Worm (Caenorhabditis elegans) whole organism, L3 larva: Measurements from ENCODE around the gene Y39G8B.10.
A peak's percentile ranks its signal among the peaks of the same experiment; 100 is the strongest.

ENCODE experiments used
- R02D3.7 ChIP-seq: fragments of 150-350 bp; optimal IDR thresholded peaks from 2 replicates; lab custom pipeline; 2014; ENCODE audit warnings: missing biosample characterization, missing genetic modification characterization
- ZK546.5 ChIP-seq: sonication (generic microtip); optimal IDR thresholded peaks from 2 replicates; lab custom pipeline; 2017; ENCODE audit warnings: missing biosample characterization, missing genetic modification characterization
- aly-2 ChIP-seq: fragments of 150-350 bp; optimal IDR thresholded peaks from 2 replicates; lab custom pipeline; 2014; ENCODE audit warnings: missing biosample characterization, missing genetic modification characterization
- ama-1 ChIP-seq: fragments of 150-350 bp; optimal IDR thresholded peaks from 2 replicates; lab custom pipeline; 2018
- ceh-16 ChIP-seq: sonication (generic microtip); optimal IDR thresholded peaks from 2 replicates; lab custom pipeline; 2017; ENCODE audit warnings: missing biosample characterization, missing genetic modification characterization
- ceh-28 ChIP-seq: fragments of 150-350 bp; optimal IDR thresholded peaks from 2 replicates; lab custom pipeline; 2014; ENCODE audit warnings: missing biosample characterization, missing genetic modification reagents, missing genetic modification characterization
- ceh-9 ChIP-seq: sonication (generic microtip); optimal IDR thresholded peaks from 2 replicates; lab custom pipeline; 2018; ENCODE audit warnings: missing biosample characterization, missing genetic modification characterization
- daf-12 ChIP-seq: fragments of 150-350 bp; optimal IDR thresholded peaks from 2 replicates; lab custom pipeline; 2014; ENCODE audit warnings: missing biosample characterization, missing genetic modification reagents, missing genetic modification characterization
- egl-27 ChIP-seq: sonication (generic microtip); optimal IDR thresholded peaks from 4 replicates; lab custom pipeline; 2017; ENCODE audit warnings: missing biosample characterization, missing genetic modification reagents, missing genetic modification characterization
- egl-5 ChIP-seq: fragments of 150-350 bp; optimal IDR thresholded peaks from 2 replicates; lab custom pipeline; 2017; ENCODE audit warnings: missing biosample characterization, missing genetic modification reagents, missing genetic modification characterization, inconsistent platforms
- elt-1 ChIP-seq: fragments of 150-350 bp; optimal IDR thresholded peaks from 2 replicates; lab custom pipeline; 2014; ENCODE audit warnings: missing biosample characterization, missing genetic modification characterization
- elt-2 ChIP-seq: sonication (generic microtip); optimal IDR thresholded peaks from 2 replicates; lab custom pipeline; 2016; ENCODE audit warnings: missing genetic modification reagents, mild to moderate bottlenecking, missing genetic modification characterization, missing compliant biosample characterization
- elt-3 ChIP-seq, 3 experiments: fragments of 150-350 bp in 1 of 3; sonication (generic microtip) in 2 of 3; optimal IDR thresholded peaks; 2 replicates in 2 of 3; 4 replicates in 1 of 3; lab custom pipeline; 2014 to 2017; ENCODE audit warnings: missing biosample characterization in 3 of 3, missing genetic modification characterization in 3 of 3
- fkh-10 ChIP-seq: sonication (generic microtip); optimal IDR thresholded peaks from 2 replicates; lab custom pipeline; 2017; ENCODE audit warnings: missing biosample characterization, missing genetic modification reagents, missing genetic modification characterization
- fkh-2 ChIP-seq: fragments of 150-350 bp; optimal IDR thresholded peaks from 2 replicates; lab custom pipeline; 2014; ENCODE audit warnings: missing biosample characterization, missing genetic modification reagents, missing genetic modification characterization
- fos-1 ChIP-seq: fragments of 150-350 bp; optimal IDR thresholded peaks from 2 replicates; lab custom pipeline; 2014; ENCODE audit warnings: missing biosample characterization, missing genetic modification characterization
- hmg-11 ChIP-seq: sonication (generic microtip); optimal IDR thresholded peaks from 2 replicates; lab custom pipeline; 2016; ENCODE audit warnings: missing genetic modification characterization, missing compliant biosample characterization
- jun-1 ChIP-seq: fragments of 150-350 bp; optimal IDR thresholded peaks from 2 replicates; lab custom pipeline; 2014; ENCODE audit warnings: missing biosample characterization, missing genetic modification reagents, missing genetic modification characterization
- lsy-12 ChIP-seq: sonication (generic microtip); optimal IDR thresholded peaks from 2 replicates; lab custom pipeline; 2016; ENCODE audit warnings: mild to moderate bottlenecking, missing genetic modification characterization, missing compliant biosample characterization
- mdl-1 ChIP-seq: fragments of 150-350 bp; optimal IDR thresholded peaks from 2 replicates; lab custom pipeline; 2014; ENCODE audit warnings: missing biosample characterization, missing genetic modification characterization
- mml-1 ChIP-seq: fragments of 150-350 bp; sonication (generic microtip); optimal IDR thresholded peaks from 3 replicates; lab custom pipeline; 2014; ENCODE audit warnings: missing biosample characterization, missing genetic modification characterization
- nhr-12 ChIP-seq: fragments of 150-350 bp; optimal IDR thresholded peaks from 2 replicates; lab custom pipeline; 2014; ENCODE audit warnings: missing biosample characterization, missing genetic modification characterization
- nhr-23 ChIP-seq: fragments of 150-350 bp; optimal IDR thresholded peaks from 2 replicates; lab custom pipeline; 2014; ENCODE audit warnings: missing biosample characterization, missing genetic modification reagents, missing genetic modification characterization
- nhr-237 ChIP-seq: fragments of 150-350 bp; optimal IDR thresholded peaks from 2 replicates; lab custom pipeline; 2014; ENCODE audit warnings: missing biosample characterization, missing genetic modification characterization
- nhr-25 ChIP-seq: sonication (generic microtip); optimal IDR thresholded peaks from 2 replicates; lab custom pipeline; 2017; ENCODE audit warnings: missing biosample characterization, missing genetic modification characterization
- nhr-43 ChIP-seq: sonication (generic microtip); optimal IDR thresholded peaks from 2 replicates; lab custom pipeline; 2016; ENCODE audit warnings: mild to moderate bottlenecking, missing genetic modification characterization, missing compliant biosample characterization; ENCODE audit not compliant: poor library complexity, severe bottlenecking
- nhr-67 ChIP-seq: fragments of 150-350 bp; optimal IDR thresholded peaks from 2 replicates; lab custom pipeline; 2014; ENCODE audit warnings: missing biosample characterization, missing genetic modification characterization
- nhr-76 ChIP-seq: fragments of 150-350 bp; sonication (generic microtip); optimal IDR thresholded peaks from 5 replicates; lab custom pipeline; 2014; ENCODE audit warnings: missing biosample characterization, missing genetic modification characterization
- pha-4 ChIP-seq: fragments of 150-350 bp; optimal IDR thresholded peaks from 2 replicates; lab custom pipeline; 2014; ENCODE audit warnings: missing biosample characterization, missing genetic modification reagents, missing genetic modification characterization
- pqm-1 ChIP-seq: fragments of 150-350 bp; optimal IDR thresholded peaks from 2 replicates; lab custom pipeline; 2017; ENCODE audit warnings: missing biosample characterization, missing genetic modification characterization, inconsistent platforms
- sea-2 ChIP-seq: fragments of 150-350 bp; sonication (generic microtip); optimal IDR thresholded peaks from 4 replicates; lab custom pipeline; 2014; ENCODE audit warnings: missing biosample characterization, missing genetic modification reagents, missing genetic modification characterization
- skn-1 ChIP-seq: fragments of 150-350 bp; optimal IDR thresholded peaks from 2 replicates; lab custom pipeline; 2014; ENCODE audit warnings: missing biosample characterization, missing genetic modification characterization
- snpc-4 ChIP-seq: fragments of 150-350 bp; optimal IDR thresholded peaks from 2 replicates; lab custom pipeline; 2014; ENCODE audit warnings: missing biosample characterization, missing genetic modification characterization
- tbx-2 ChIP-seq: sonication (generic microtip); optimal IDR thresholded peaks from 2 replicates; lab custom pipeline; 2016; ENCODE audit warnings: mild to moderate bottlenecking, missing genetic modification characterization, missing compliant biosample characterization
- unc-62 ChIP-seq: fragments of 150-350 bp; sonication (generic microtip); optimal IDR thresholded peaks from 4 replicates; lab custom pipeline; 2014; ENCODE audit warnings: missing biosample characterization, missing genetic modification reagents, missing genetic modification characterization
- zag-1 ChIP-seq: fragments of 150-350 bp; optimal IDR thresholded peaks from 2 replicates; lab custom pipeline; 2014; ENCODE audit warnings: missing biosample characterization, missing genetic modification characterization
- ztf-11 ChIP-seq: fragments of 150-350 bp; optimal IDR thresholded peaks from 2 replicates; lab custom pipeline; 2014; ENCODE audit warnings: missing biosample characterization, missing genetic modification characterization
- ztf-4 ChIP-seq: fragments of 150-350 bp; optimal IDR thresholded peaks from 2 replicates; lab custom pipeline; 2014; ENCODE audit warnings: missing biosample characterization, missing genetic modification characterization

Y39G8B.10 gene

DNA sequence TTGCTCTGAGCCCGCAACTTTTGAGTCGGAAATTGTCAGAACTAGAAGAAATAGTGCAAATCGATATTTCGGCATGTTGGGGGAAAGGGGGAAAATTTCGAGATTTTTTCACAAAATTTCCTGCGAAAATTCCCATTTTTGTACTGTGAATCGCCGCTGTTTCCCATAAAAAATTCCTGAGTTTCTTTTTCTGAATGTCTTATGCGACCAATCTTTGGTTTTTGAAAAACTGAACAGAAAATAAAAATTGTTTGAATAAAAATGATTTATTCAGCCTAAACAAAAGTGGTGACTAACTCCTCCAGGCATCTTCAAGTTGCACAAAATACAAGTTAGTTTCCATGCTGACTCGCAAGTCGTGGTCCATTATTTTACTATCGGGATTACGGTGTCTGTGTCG is 16.7 kb downstream of the Y39G8B.10 start, which contains the start of gene W07G1.7:
TSS of gene W07G1.7 (minus strand) at position 101 of the 400 bp plus-strand sequence.
- TF ChIP-seq mdl-1 (tag; lab: Kevin White, UChicago): no peak
- no peak for TF ChIP-seq ZK546.5 (tag; lab: Kevin White, UChicago)
- no peak for TF ChIP-seq nhr-23 (tag; lab: Kevin White, UChicago)
- TF ChIP-seq nhr-25 (tag; lab: Kevin White, UChicago): no peak
- TF ChIP-seq pqm-1 (tag; lab: Kevin White, UChicago): no peak
- no peak for TF ChIP-seq ztf-4
- TF ChIP-seq ceh-16 (tag; lab: Kevin White, UChicago): no peak
- no peak for TF ChIP-seq tbx-2 (tag; lab: Kevin White, UChicago)
- TF ChIP-seq lsy-12 (tag; lab: Kevin White, UChicago): no peak
- TF ChIP-seq nhr-76 (tag; lab: Kevin White, UChicago): no peak
- no peak for TF ChIP-seq unc-62 (GFP tag; lab: Kevin White, UChicago)
- TF ChIP-seq skn-1 (tag; lab: Kevin White, UChicago): no peak
- no peak for TF ChIP-seq snpc-4 (tag; lab: Kevin White, UChicago)
- no peak for TF ChIP-seq nhr-237

DNA sequence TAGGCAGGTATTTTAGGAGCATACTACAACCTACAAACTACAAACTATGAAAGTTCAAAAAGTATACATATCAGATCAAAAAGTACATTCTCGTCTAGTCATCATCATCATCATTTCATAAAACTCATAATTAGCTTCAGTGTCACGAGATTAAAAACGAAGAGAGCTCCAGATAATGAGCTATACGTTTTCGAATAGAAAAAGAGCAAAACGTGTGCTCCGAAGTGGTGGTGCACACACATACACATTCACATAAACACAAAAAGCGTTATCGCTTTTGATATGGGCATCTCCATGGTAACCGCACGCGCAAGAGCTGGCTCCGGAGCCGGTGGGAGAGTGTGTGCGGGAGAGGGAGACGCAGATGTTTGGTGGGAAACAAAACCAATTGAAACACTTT is 18.6 kb downstream of the Y39G8B.10 start:
- TF ChIP-seq daf-12 (tag; lab: Kevin White, UChicago): no peak
- no peak for TF ChIP-seq ztf-4
- no peak for TF ChIP-seq mdl-1 (tag; lab: Kevin White, UChicago)
- TF ChIP-seq nhr-76 (tag; lab: Kevin White, UChicago): no peak
- TF ChIP-seq fos-1 (tag; lab: Kevin White, UChicago): no peak
- TF ChIP-seq jun-1: no peak
- TF ChIP-seq snpc-4 (tag; lab: Kevin White, UChicago): no peak
- TF ChIP-seq ceh-28 (tag; lab: Kevin White, UChicago): no peak
- TF ChIP-seq ceh-9 (tag; lab: Kevin White, UChicago): no peak
- TF ChIP-seq nhr-43 (tag; lab: Kevin White, UChicago): no peak
- TF ChIP-seq pha-4: no peak
- no peak for TF ChIP-seq lsy-12 (tag; lab: Kevin White, UChicago)
- no peak for TF ChIP-seq elt-1 (tag; lab: Kevin White, UChicago)
- no peak for TF ChIP-seq R02D3.7 (tag; lab: Kevin White, UChicago)
- TF ChIP-seq ZK546.5 (tag; lab: Kevin White, UChicago): no peak
- no peak for TF ChIP-seq ama-1 (lab: Kevin White, UChicago)
- TF ChIP-seq aly-2: no peak
- TF ChIP-seq elt-3 (tag; optimal IDR thresholded peaks at IDR 0.05; lab: Kevin White, UChicago): no peak

DNA sequence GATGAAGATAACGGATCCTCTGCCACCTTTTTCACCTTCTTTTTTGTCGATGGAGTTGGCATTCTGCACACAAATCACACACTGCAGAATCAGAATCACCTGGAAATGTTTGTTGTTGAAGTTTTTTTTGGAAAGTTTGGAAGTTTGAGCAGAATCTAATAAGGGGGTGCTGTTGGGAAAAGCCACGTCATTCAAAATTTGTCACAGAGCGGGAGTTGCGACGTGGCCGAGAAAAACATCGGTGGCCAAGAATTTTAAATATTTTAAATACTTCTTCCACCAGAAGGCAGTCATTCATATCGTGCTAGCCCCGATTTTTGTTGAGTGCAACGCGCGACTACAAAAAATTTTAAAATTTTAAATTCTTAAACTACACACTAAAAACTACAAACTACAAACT is 20.6 kb downstream of the Y39G8B.10 start, which contains the start of gene rpi-1:
TSS of gene rpi-1 (minus strand) at position 101 of the 400 bp plus-strand sequence.
- TF ChIP-seq unc-62 (GFP tag; lab: Kevin White, UChicago) (no peak), elt-3 (tag; optimal IDR thresholded peaks at IDR 0.05; lab: Kevin White, UChicago) (no peak), ztf-4 (no peak), aly-2 (no peak), jun-1 (no peak)
- TF ChIP-seq, all 47 proteins: peak for 0

DNA sequence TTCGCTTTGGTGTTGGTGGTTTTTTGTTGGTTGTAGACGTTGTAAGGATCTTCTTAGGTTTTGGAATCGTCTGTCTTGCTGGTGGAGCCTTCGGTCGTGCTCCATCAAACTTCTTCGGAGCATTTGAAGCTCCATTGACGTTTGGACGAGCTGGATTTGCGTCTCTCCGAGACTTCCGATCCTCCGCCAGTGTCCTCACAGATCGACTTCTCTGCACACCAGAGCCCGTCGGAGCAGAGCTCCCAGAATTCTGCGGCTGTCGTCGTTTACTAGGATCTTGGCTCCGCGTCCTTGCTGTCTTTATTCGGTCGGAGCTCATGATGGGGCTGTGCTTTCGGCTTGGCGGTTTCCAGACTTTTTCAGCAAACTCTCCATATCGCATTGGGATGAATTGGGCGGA is 21.3 kb downstream of the Y39G8B.10 start:
- TF ChIP-seq aly-2 (no peak), nhr-67 (no peak), ztf-11 (tag; lab: Kevin White, UChicago) (no peak), ceh-28 (tag; lab: Kevin White, UChicago) (no peak)

- no peak for TF ChIP-seq ztf-11 (tag; lab: Kevin White, UChicago)
- TF ChIP-seq lsy-12 (tag; lab: Kevin White, UChicago): no peak
- no peak for TF ChIP-seq nhr-67
- TF ChIP-seq nhr-43 (tag; lab: Kevin White, UChicago): no peak
- no peak for TF ChIP-seq nhr-25 (tag; lab: Kevin White, UChicago)
- TF ChIP-seq pha-4: no peak
- no peak for TF ChIP-seq fkh-2 (tag; lab: Kevin White, UChicago)
- TF ChIP-seq elt-2 (tag; lab: Kevin White, UChicago): peak; percentile 62
- TF ChIP-seq hmg-11 (tag; lab: Kevin White, UChicago): no peak
- TF ChIP-seq mdl-1 (tag; lab: Kevin White, UChicago): no peak
- TF ChIP-seq ceh-9 (tag; lab: Kevin White, UChicago): no peak
- no peak for TF ChIP-seq fos-1 (tag; lab: Kevin White, UChicago)
- TF ChIP-seq nhr-23 (tag; lab: Kevin White, UChicago): no peak
- no peak for TF ChIP-seq egl-5
- no peak for TF ChIP-seq mml-1
- TF ChIP-seq nhr-12 (tag; lab: Kevin White, UChicago): no peak
- no peak for TF ChIP-seq ceh-16 (tag; lab: Kevin White, UChicago)
- TF ChIP-seq zag-1 (tag; lab: Kevin White, UChicago): no peak
- TF ChIP-seq sea-2 (GFP tag; lab: Kevin White, UChicago): no peak
- peak; percentile 1 for TF ChIP-seq pqm-1 (tag; lab: Kevin White, UChicago)
- TF ChIP-seq nhr-237: no peak
- no peak for TF ChIP-seq fkh-10 (GFP tag; lab: Kevin White, UChicago)
- TF ChIP-seq ZK546.5 (tag; lab: Kevin White, UChicago): no peak
- peak; percentile 5 for TF ChIP-seq ceh-28 (tag; lab: Kevin White, UChicago)
- no peak for TF ChIP-seq egl-27 (tag; lab: Kevin White, UChicago)
- TF ChIP-seq, all 47 proteins: peak for 3
Measured at ce11 chrII:13958359-13958758, 24.6 kb downstream of the Y39G8B.10 start.
